Fruit fly (Drosophila melanogaster): ENCODE results near the gene Ge-1.
A peak's percentile ranks its signal among the peaks of the same experiment; 100 is the strongest.

Gene Ge-1

dm6 chr2L:11073947-11074346, 26.7 kb downstream of the Ge-1 start (continued):
- peak; percentile 32 for TF ChIP-seq net (GFP tag; optimal IDR thresholded peaks at IDR 0.05)
- peak; percentile 2 for TF ChIP-seq CG1621 (tag; optimal IDR thresholded peaks at IDR 0.05)
- TF ChIP-seq Sox15 (GFP tag; optimal IDR thresholded peaks at IDR 0.05): no peak
- TF ChIP-seq CG8632 (GFP tag; optimal IDR thresholded peaks at IDR 0.05): peak; percentile 10
- no peak for TF ChIP-seq CG7368 (GFP tag; optimal IDR thresholded peaks at IDR 0.05)
- no peak for TF ChIP-seq dac (GFP tag; optimal IDR thresholded peaks at IDR 0.05)
- TF ChIP-seq acj6 (GFP tag; optimal IDR thresholded peaks at IDR 0.05): peak; percentile 34
- TF ChIP-seq Met (GFP tag; optimal IDR thresholded peaks at IDR 0.05): no peak
- peak; percentile 2 for TF ChIP-seq Lpt (GFP tag; optimal IDR thresholded peaks at IDR 0.05)
- no peak for TF ChIP-seq CG11762 (GFP tag; optimal IDR thresholded peaks at IDR 0.05; ENCODE audit: insufficient read depth)
- TF ChIP-seq pdm3 (GFP tag; optimal IDR thresholded peaks at IDR 0.05): peak; percentile 52
- TF ChIP-seq CG16779 (tag; optimal IDR thresholded peaks at IDR 0.05): no peak
- no peak for TF ChIP-seq fd85E (GFP tag; optimal IDR thresholded peaks at IDR 0.05)
- TF ChIP-seq ss (GFP tag; optimal IDR thresholded peaks at IDR 0.05): no peak
- TF ChIP-seq Eip75B (GFP tag; optimal IDR thresholded peaks at IDR 0.05): peak; percentile 34
- TF ChIP-seq fkh (GFP tag; optimal IDR thresholded peaks at IDR 0.05): no peak
- TF ChIP-seq lz (GFP tag; optimal IDR thresholded peaks at IDR 0.05): no peak
- peak; percentile 14 for TF ChIP-seq CG34406 (GFP tag; optimal IDR thresholded peaks at IDR 0.05)
- TF ChIP-seq Smox (GFP tag; optimal IDR thresholded peaks at IDR 0.05): peak; percentile 20
- peak; percentile 2 for TF ChIP-seq Sox102F (GFP tag; optimal IDR thresholded peaks at IDR 0.05)
- peak; percentile 82 for TF ChIP-seq CG32006 (GFP tag; optimal IDR thresholded peaks at IDR 0.05)
- no peak for TF ChIP-seq CG11294 (GFP tag; IDR thresholded peaks at IDR 0.05)
- no peak for TF ChIP-seq CG6163 (GFP tag; IDR thresholded peaks at IDR 0.05)
- TF ChIP-seq spab (GFP tag; optimal IDR thresholded peaks at IDR 0.05): peak; percentile 30
- peak; percentile 5 for TF ChIP-seq CG3919 (GFP tag; optimal IDR thresholded peaks at IDR 0.05)
- peak; percentile 3 for TF ChIP-seq vri (GFP tag; optimal IDR thresholded peaks at IDR 0.05)
- TF ChIP-seq achi (GFP tag; optimal IDR thresholded peaks at IDR 0.05): peak; percentile 45
- TF ChIP-seq topi (GFP tag; optimal IDR thresholded peaks at IDR 0.05): no peak
- TF ChIP-seq Gug (GFP tag; IDR thresholded peaks at IDR 0.05): no peak
- no peak for TF ChIP-seq Hr38 (GFP tag; optimal IDR thresholded peaks at IDR 0.05)
- TF ChIP-seq CG31627 (GFP tag; optimal IDR thresholded peaks at IDR 0.05): peak; percentile 16
- TF ChIP-seq Hr4 (GFP tag; optimal IDR thresholded peaks at IDR 0.05): peak; percentile 49
- TF ChIP-seq Eip78C (GFP tag): peak; percentile 84
- no peak for TF ChIP-seq CG6854 (GFP tag; optimal IDR thresholded peaks at IDR 0.05)
- TF ChIP-seq esn (GFP tag; optimal IDR thresholded peaks at IDR 0.05): peak; percentile 23
- no peak; the same call in 2 of the 3 replicates for TF ChIP-seq eg (GFP tag; IDR thresholded peaks at IDR 0.05)
- TF ChIP-seq cyc (GFP tag; optimal IDR thresholded peaks at IDR 0.05): no peak
- TF ChIP-seq CG6792 (GFP tag; optimal IDR thresholded peaks at IDR 0.05): peak; percentile 27
- TF ChIP-seq CG8319 (GFP tag; optimal IDR thresholded peaks at IDR 0.05): no peak
- TF ChIP-seq fd59A (GFP tag; optimal IDR thresholded peaks at IDR 0.05): peak; percentile 46
- peak; percentile 61 for TF ChIP-seq CG4318 (GFP tag; optimal IDR thresholded peaks at IDR 0.05)

- no peak for TF ChIP-seq spab (GFP tag; optimal IDR thresholded peaks at IDR 0.05)
- no peak for TF ChIP-seq CG7368 (GFP tag; optimal IDR thresholded peaks at IDR 0.05)
- no peak for TF ChIP-seq CG1621 (tag; optimal IDR thresholded peaks at IDR 0.05)
- TF ChIP-seq Hr38 (GFP tag; optimal IDR thresholded peaks at IDR 0.05): no peak
- TF ChIP-seq CG32006 (GFP tag; optimal IDR thresholded peaks at IDR 0.05): peak; percentile 41
- peak; percentile 10 for TF ChIP-seq svp (GFP tag)
- peak; percentile 48 for TF ChIP-seq Hr4 (GFP tag; optimal IDR thresholded peaks at IDR 0.05)
- peak; percentile 35 for TF ChIP-seq Lpt (GFP tag; optimal IDR thresholded peaks at IDR 0.05)
- peak; percentile 23 for TF ChIP-seq CG10631 (GFP tag; optimal IDR thresholded peaks at IDR 0.05)
- no peak for TF ChIP-seq vri (GFP tag; optimal IDR thresholded peaks at IDR 0.05)
- TF ChIP-seq Eip78C (GFP tag): peak; percentile 78
- TF ChIP-seq CG3032 (tag; optimal IDR thresholded peaks at IDR 0.05): peak; percentile 17
- TF ChIP-seq achi (GFP tag; optimal IDR thresholded peaks at IDR 0.05): peak; percentile 5
- TF ChIP-seq OdsH (GFP tag; optimal IDR thresholded peaks at IDR 0.05): peak; percentile 7
- TF ChIP-seq CG15336 (GFP tag; IDR thresholded peaks at IDR 0.05): peak; percentile 29; the same call in 1 of the 2 replicates
- peak; percentile 24 for TF ChIP-seq Ets96B (tag; optimal IDR thresholded peaks at IDR 0.05)
Observed at dm6 chr2L:11072880-11073279, 27.8 kb downstream of the Ge-1 start.

Measured in whole organism, prepupa.